Fruit fly (Drosophila melanogaster): Measurements from ENCODE around the gene APC7.
A peak's percentile ranks its signal among the peaks of the same experiment; 100 is the strongest.

APC7 gene

dm6 chrX:6599233-6599632 is 2.3 kb downstream of the APC7 start (continued):
- TF ChIP-seq tll (GFP tag; optimal IDR thresholded peaks at IDR 0.05), result no peak
- TF ChIP-seq gt (GFP tag; IDR thresholded peaks at IDR 0.05), result peak; percentile 90
- TF ChIP-seq CG1792 (GFP tag; optimal IDR thresholded peaks at IDR 0.05), result peak; percentile 76
- TF ChIP-seq CG5953 (GFP tag; IDR thresholded peaks at IDR 0.05), result peak; percentile 63
- TF ChIP-seq hb (GFP tag; IDR thresholded peaks at IDR 0.05; ENCODE audit: partially characterized antibody), result no peak
- TF ChIP-seq B-H2 (GFP tag; optimal IDR thresholded peaks at IDR 0.05), result peak; percentile 56
- TF ChIP-seq Abd-B (GFP tag; optimal IDR thresholded peaks at IDR 0.05), result peak; percentile 73
- TF ChIP-seq lab (GFP tag; optimal IDR thresholded peaks at IDR 0.05), result peak; percentile 96
- TF ChIP-seq slou (GFP tag; optimal IDR thresholded peaks at IDR 0.05), result peak; percentile 73
- TF ChIP-seq zf30C (GFP tag; optimal IDR thresholded peaks at IDR 0.05), result no peak
- TF ChIP-seq CG4282 (GFP tag; optimal IDR thresholded peaks at IDR 0.05), result no peak
- TF ChIP-seq Vsx1 (GFP tag; optimal IDR thresholded peaks at IDR 0.05), result no peak
- TF ChIP-seq h (optimal IDR thresholded peaks at IDR 0.05), result no peak
- TF ChIP-seq MBD-R2 (GFP tag; IDR thresholded peaks at IDR 0.05), result peak; percentile 98
- TF ChIP-seq stc (GFP tag; IDR thresholded peaks at IDR 0.05), result peak; percentile 98
- peak; percentile 77 for TF ChIP-seq Oaz (GFP tag; IDR thresholded peaks at IDR 0.05)
- peak; percentile 68 for TF ChIP-seq Jarid2 (GFP tag; optimal IDR thresholded peaks at IDR 0.05)
- TF ChIP-seq CG14965 (GFP tag; optimal IDR thresholded peaks at IDR 0.05; ENCODE audit: borderline replicate concordance), result peak; percentile 45
- TF ChIP-seq CG5245 (GFP tag; optimal IDR thresholded peaks at IDR 0.05), result peak; percentile 82
- TF ChIP-seq nom (GFP tag; optimal IDR thresholded peaks at IDR 0.05), result peak; percentile 41
- no peak for TF ChIP-seq CG10431 (GFP tag; optimal IDR thresholded peaks at IDR 0.05)
- no peak for TF ChIP-seq CG16813 (GFP tag; IDR thresholded peaks at IDR 0.05; ENCODE audit: partially characterized antibody)
- TF ChIP-seq ase (GFP tag; IDR thresholded peaks at IDR 0.05), result peak; percentile 98
- TF ChIP-seq pfk (GFP tag; optimal IDR thresholded peaks at IDR 0.05), result no peak
- no peak for TF ChIP-seq CG7963 (GFP tag; IDR thresholded peaks at IDR 0.05; ENCODE audit: partially characterized antibody)
- TF ChIP-seq CG15073 (GFP tag; optimal IDR thresholded peaks at IDR 0.05), result no peak
- TF ChIP-seq Deaf1 (tag; optimal IDR thresholded peaks at IDR 0.05), result peak; percentile 31
- TF ChIP-seq onecut (GFP tag; IDR thresholded peaks at IDR 0.05), result peak; percentile 90
- no peak for TF ChIP-seq da (GFP tag; optimal IDR thresholded peaks at IDR 0.05)
- peak; percentile 20 for TF ChIP-seq CG8388 (GFP tag; optimal IDR thresholded peaks at IDR 0.05)
- TF ChIP-seq mirr (GFP tag; optimal IDR thresholded peaks at IDR 0.05), result peak; percentile 50
- TF ChIP-seq CTCF (GFP tag; optimal IDR thresholded peaks at IDR 0.05), result peak; percentile 45
- TF ChIP-seq CG17359 (tag; optimal IDR thresholded peaks at IDR 0.05), result peak; percentile 94
- no peak for TF ChIP-seq pros (GFP tag; optimal IDR thresholded peaks at IDR 0.05)
- TF ChIP-seq Atf6 (GFP tag; IDR thresholded peaks at IDR 0.05), result peak; percentile 88
- TF ChIP-seq CG15269 (tag; optimal IDR thresholded peaks at IDR 0.05), result no peak
- TF ChIP-seq gro (GFP tag; optimal IDR thresholded peaks at IDR 0.05), result peak; percentile 89
- TF ChIP-seq Sox102F (GFP tag; optimal IDR thresholded peaks at IDR 0.05), result no peak
- TF ChIP-seq Mad (GFP tag; optimal IDR thresholded peaks at IDR 0.05), result peak; percentile 1
- TF ChIP-seq CG31224 (GFP tag; IDR thresholded peaks at IDR 0.05), result peak; percentile 94
- peak; percentile 98 for TF ChIP-seq NFAT (GFP tag; IDR thresholded peaks at IDR 0.05)
- TF ChIP-seq CG3407 (GFP tag; optimal IDR thresholded peaks at IDR 0.05), result no peak
- TF ChIP-seq Ravus (GFP tag; IDR thresholded peaks at IDR 0.05), result peak; percentile 93
- TF ChIP-seq CG6689 (GFP tag; IDR thresholded peaks at IDR 0.05), result peak; percentile 97
- peak; percentile 97 for TF ChIP-seq Taf1 (GFP tag; IDR thresholded peaks at IDR 0.05)
- TF ChIP-seq D19A (tag; optimal IDR thresholded peaks at IDR 0.05), result peak; percentile 48
- TF ChIP-seq CG12942 (GFP tag; optimal IDR thresholded peaks at IDR 0.05), result no peak
- peak; percentile 15 for TF ChIP-seq fd64A (GFP tag; optimal IDR thresholded peaks at IDR 0.05)
- no peak for TF ChIP-seq Hr51 (GFP tag; optimal IDR thresholded peaks at IDR 0.05)
- no peak for TF ChIP-seq yki (optimal IDR thresholded peaks at IDR 0.05)
- no peak for TF ChIP-seq sc (optimal IDR thresholded peaks at IDR 0.05)
- peak; percentile 13 for TF ChIP-seq sc (GFP tag; optimal IDR thresholded peaks at IDR 0.05)

Measured in whole organism, embryonic.